Fruit fly (Drosophila melanogaster) whole organism, prepupa: ENCODE data around the gene Ns3.

Source experiments
- Blimp-1 ChIP-seq: fragments of 200-800 bp; sonication (Bioruptor generic); optimal IDR thresholded peaks from 3 replicates; lab custom pipeline; 2017; ENCODE audit warnings: missing biosample characterization, missing genetic modification characterization, mild to moderate bottlenecking, moderate library complexity, missing genetic modification reagents
- CG10631 ChIP-seq: fragments of 200-800 bp; sonication (Bioruptor generic); optimal IDR thresholded peaks from 2 replicates; lab custom pipeline; 2016; ENCODE audit warnings: missing biosample characterization, missing genetic modification characterization
- CG10669 ChIP-seq: fragments of 200-800 bp; sonication (Bioruptor generic); optimal IDR thresholded peaks from 3 replicates; lab custom pipeline; 2018; ENCODE audit warnings: missing biosample characterization, mild to moderate bottlenecking, missing genetic modification characterization, moderate library complexity
- CG16779 ChIP-seq: fragments of 200-800 bp; sonication (Bioruptor generic); optimal IDR thresholded peaks from 3 replicates; lab custom pipeline; 2017; ENCODE audit warnings: missing biosample characterization, mild to moderate bottlenecking, missing genetic modification characterization
- CG3032 ChIP-seq: fragments of 200-800 bp; optimal IDR thresholded peaks from 2 replicates; lab custom pipeline; 2019; ENCODE audit warnings: missing biosample characterization, mild to moderate bottlenecking, missing genetic modification characterization, moderate library complexity
- CG31627 ChIP-seq: fragments of 200-800 bp; sonication (Bioruptor generic); optimal IDR thresholded peaks from 3 replicates; lab custom pipeline; 2016; ENCODE audit warnings: missing biosample characterization, missing genetic modification characterization
- CG3919 ChIP-seq: fragments of 200-800 bp; sonication (Bioruptor generic); optimal IDR thresholded peaks from 3 replicates; lab custom pipeline; 2016; ENCODE audit warnings: missing biosample characterization, missing genetic modification characterization
- CG4318 ChIP-seq: fragments of 200-800 bp; sonication (Bioruptor generic); optimal IDR thresholded peaks from 3 replicates; lab custom pipeline; 2017; ENCODE audit warnings: missing biosample characterization, mild to moderate bottlenecking, missing genetic modification characterization
- CG6163 ChIP-seq: fragments of 200-800 bp; sonication (Bioruptor generic); IDR thresholded peaks from 3 replicates; pipeline ENCODE4 v1.3.6; 2022; ENCODE audit warnings: missing biosample characterization, missing genetic modification characterization
- CG6276 ChIP-seq: fragments of 200-800 bp; sonication (Bioruptor generic); optimal IDR thresholded peaks from 2 replicates; lab custom pipeline; 2017; ENCODE audit warnings: missing biosample characterization, mild to moderate bottlenecking, missing genetic modification characterization
- CG6792 ChIP-seq: fragments of 200-800 bp; sonication (Bioruptor generic); optimal IDR thresholded peaks from 3 replicates; lab custom pipeline; 2016; ENCODE audit warnings: missing biosample characterization, missing genetic modification characterization
- CG7368 ChIP-seq: fragments of 200-800 bp; sonication (Bioruptor generic); optimal IDR thresholded peaks from 3 replicates; lab custom pipeline; 2016; ENCODE audit warnings: missing biosample characterization, missing genetic modification characterization
- CG8119 ChIP-seq: fragments of 200-800 bp; sonication (Bioruptor generic); IDR thresholded peaks from 3 replicates; pipeline ENCODE4 v1.3.6; 2022; ENCODE audit warnings: missing biosample characterization, missing genetic modification characterization
- CG8632 ChIP-seq: fragments of 200-800 bp; sonication (Bioruptor generic); optimal IDR thresholded peaks from 3 replicates; lab custom pipeline; 2016; ENCODE audit warnings: missing biosample characterization, missing genetic modification characterization
- CG9139 ChIP-seq: fragments of 200-800 bp; sonication (Bioruptor generic); optimal IDR thresholded peaks from 3 replicates; lab custom pipeline; 2017; ENCODE audit warnings: missing biosample characterization, mild to moderate bottlenecking, missing genetic modification characterization
- Eip93F ChIP-seq: fragments of 200-800 bp; sonication (Bioruptor generic); optimal IDR thresholded peaks from 2 replicates; lab custom pipeline; 2016; ENCODE audit warnings: missing biosample characterization, mild to moderate bottlenecking, missing genetic modification characterization
- Ets96B ChIP-seq: fragments of 200-800 bp; optimal IDR thresholded peaks from 2 replicates; lab custom pipeline; 2019; ENCODE audit warnings: missing biosample characterization, mild to moderate bottlenecking, missing genetic modification characterization, moderate library complexity
- Gug ChIP-seq: fragments of 200-800 bp; sonication (Bioruptor generic); IDR thresholded peaks from 2 replicates; pipeline ENCODE4 v1.3.6; 2022; ENCODE audit warnings: missing biosample characterization, missing genetic modification characterization
- Hr4 ChIP-seq: fragments of 200-800 bp; sonication (Bioruptor generic); optimal IDR thresholded peaks from 3 replicates; lab custom pipeline; 2016; ENCODE audit warnings: missing biosample characterization, missing genetic modification characterization
- Lpt ChIP-seq: fragments of 200-800 bp; sonication (Bioruptor generic); optimal IDR thresholded peaks from 3 replicates; lab custom pipeline; 2016; ENCODE audit warnings: missing biosample characterization, missing genetic modification characterization
- Met ChIP-seq: fragments of 200-800 bp; sonication (Bioruptor generic); optimal IDR thresholded peaks from 3 replicates; lab custom pipeline; 2016; ENCODE audit warnings: missing biosample characterization, missing genetic modification characterization
- Sox14 ChIP-seq: fragments of 200-800 bp; sonication (Bioruptor generic); optimal IDR thresholded peaks from 3 replicates; lab custom pipeline; 2016; ENCODE audit warnings: missing biosample characterization, missing genetic modification characterization
- achi ChIP-seq: fragments of 200-800 bp; sonication (Bioruptor generic); optimal IDR thresholded peaks from 3 replicates; lab custom pipeline; 2016; ENCODE audit warnings: missing biosample characterization, missing genetic modification characterization
- cyc ChIP-seq: fragments of 200-800 bp; sonication (Bioruptor generic); optimal IDR thresholded peaks from 3 replicates; lab custom pipeline; 2016; ENCODE audit warnings: missing biosample characterization, missing genetic modification characterization
- dac ChIP-seq: fragments of 200-800 bp; sonication (Bioruptor generic); optimal IDR thresholded peaks from 2 replicates; lab custom pipeline; 2017; ENCODE audit warnings: missing biosample characterization, mild to moderate bottlenecking, missing genetic modification characterization
- dsx ChIP-seq: fragments of 200-800 bp; optimal IDR thresholded peaks from 3 replicates; lab custom pipeline; 2019; ENCODE audit warnings: missing biosample characterization, mild to moderate bottlenecking, missing genetic modification characterization, moderate library complexity; ENCODE audit not compliant: poor library complexity, severe bottlenecking
- eg ChIP-seq: fragments of 200-800 bp; sonication (Bioruptor generic); IDR thresholded peaks from 3 replicates; pipeline ENCODE4 v1.3.6; 2022; ENCODE audit warnings: missing biosample characterization, missing genetic modification characterization
- esn ChIP-seq: fragments of 200-800 bp; sonication (Bioruptor generic); optimal IDR thresholded peaks from 2 replicates; lab custom pipeline; 2016; ENCODE audit warnings: missing biosample characterization, mild to moderate bottlenecking, missing genetic modification characterization, moderate library complexity
- fd59A ChIP-seq: fragments of 200-800 bp; sonication (Bioruptor generic); optimal IDR thresholded peaks from 2 replicates; lab custom pipeline; 2017; ENCODE audit warnings: missing biosample characterization, mild to moderate bottlenecking, missing genetic modification characterization, missing genetic modification reagents
- fd85E ChIP-seq: fragments of 200-800 bp; sonication (Bioruptor generic); optimal IDR thresholded peaks from 3 replicates; lab custom pipeline; 2016; ENCODE audit warnings: missing biosample characterization, missing genetic modification characterization
- fkh ChIP-seq: fragments of 200-800 bp; sonication (Bioruptor generic); optimal IDR thresholded peaks from 3 replicates; lab custom pipeline; 2017; ENCODE audit warnings: missing biosample characterization, mild to moderate bottlenecking, missing genetic modification characterization, moderate library complexity
- lz ChIP-seq: fragments of 200-800 bp; sonication (Bioruptor generic); optimal IDR thresholded peaks from 3 replicates; lab custom pipeline; 2016; ENCODE audit warnings: missing biosample characterization, missing genetic modification characterization
- net ChIP-seq: fragments of 200-800 bp; sonication (Bioruptor generic); optimal IDR thresholded peaks from 3 replicates; lab custom pipeline; 2016; ENCODE audit warnings: missing biosample characterization, missing genetic modification characterization
- topi ChIP-seq: fragments of 200-800 bp; sonication (Bioruptor generic); optimal IDR thresholded peaks from 3 replicates; lab custom pipeline; 2016; ENCODE audit warnings: missing biosample characterization, missing genetic modification characterization
- vri ChIP-seq: fragments of 200-800 bp; sonication (Bioruptor generic); optimal IDR thresholded peaks from 3 replicates; lab custom pipeline; 2016; ENCODE audit warnings: missing biosample characterization, mild to moderate bottlenecking, missing genetic modification characterization

Gene Ns3

DNA sequence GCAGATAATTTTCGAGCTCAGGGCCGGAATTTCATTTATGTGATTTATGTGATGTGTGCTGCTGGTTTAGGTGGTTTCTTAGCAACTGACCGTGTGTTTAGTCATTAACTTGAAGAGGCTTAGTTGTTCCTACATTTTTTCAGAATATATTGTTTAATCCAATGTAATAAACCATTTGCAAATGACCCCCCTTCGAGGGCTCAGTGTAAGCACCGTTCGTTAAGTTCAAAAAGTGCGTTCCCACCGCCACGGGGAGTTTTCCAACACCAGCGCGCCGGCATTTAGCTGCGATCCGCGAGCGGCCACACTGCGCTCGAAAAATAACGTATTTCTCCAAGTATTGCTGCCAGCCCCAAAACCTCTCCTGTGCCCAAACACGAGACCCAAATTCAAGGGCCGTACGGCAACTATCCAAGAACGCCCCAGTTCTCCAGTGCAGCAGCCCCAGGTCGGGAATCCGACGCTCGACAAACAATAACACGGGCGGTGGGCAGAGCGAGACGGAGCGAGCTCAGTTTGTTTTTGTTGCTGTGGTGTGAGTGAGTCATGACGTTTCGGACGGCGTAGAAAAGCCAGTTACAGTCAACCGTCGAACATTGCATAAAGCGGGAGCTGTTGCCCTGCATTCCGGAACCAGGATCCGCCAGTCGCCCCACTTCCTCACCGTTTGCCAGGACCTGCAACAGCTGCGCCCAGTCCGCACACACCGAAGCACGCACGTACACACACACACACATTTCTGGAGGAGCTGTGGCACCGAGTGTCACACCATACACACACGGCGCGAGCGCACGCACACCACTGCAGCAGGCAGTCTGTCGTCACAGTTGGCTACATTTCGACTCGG is 14.5 kb upstream of the Ns3 start, which contains the start of gene rush (continued):
- no peak for TF ChIP-seq dsx (GFP tag; lab: Kevin White, UChicago)
- TF ChIP-seq CG7368 (GFP tag; lab: Kevin White, UChicago) = no peak
- TF ChIP-seq CG3032 (tag; lab: Kevin White, UChicago) = peak; percentile 22
- peak; percentile 32 for TF ChIP-seq Sox14
- TF ChIP-seq Gug = no peak
- no peak for TF ChIP-seq Hr4
- no peak for TF ChIP-seq CG9139
- TF ChIP-seq CG10669 (GFP tag; lab: Kevin White, UChicago) = no peak
- TF ChIP-seq CG8632 (GFP tag; lab: Kevin White, UChicago) = no peak

DNA sequence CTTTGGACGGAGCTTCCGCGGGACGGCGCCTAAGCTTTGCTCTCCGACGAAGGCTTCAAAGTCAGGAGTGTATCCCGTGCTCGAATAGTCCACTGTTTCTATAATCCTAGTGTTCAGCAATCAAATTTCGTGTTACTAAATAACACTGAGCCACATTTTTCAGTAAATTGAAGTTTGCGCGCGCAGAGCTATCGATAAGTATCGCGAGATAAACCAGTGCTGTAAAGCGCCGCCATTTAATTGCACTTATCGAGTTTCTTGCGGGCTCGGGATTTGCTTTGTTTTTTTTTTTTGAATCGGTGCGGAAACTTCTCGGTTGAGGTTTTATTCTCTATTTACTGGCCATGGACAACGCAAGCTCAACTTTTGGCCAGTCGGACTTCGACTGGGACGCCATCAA is 12.8 kb upstream of the Ns3 start, which contains the start of the genes Rab27 and mei-38:
Gene Rab27 (minus strand): TSS at position 127 of the 400 bp plus-strand sequence.
Gene mei-38 (plus strand): TSS at position 216 of the 400 bp plus-strand sequence.
- peak; percentile 14 for TF ChIP-seq esn (GFP tag; lab: Kevin White, UChicago)
- TF ChIP-seq Sox14 = peak; percentile 52
- peak; percentile 24 for TF ChIP-seq CG31627
- TF ChIP-seq CG4318 (GFP tag; lab: Kevin White, UChicago) = no peak
- no peak for TF ChIP-seq CG3032 (tag; lab: Kevin White, UChicago)
- peak; percentile 12 for TF ChIP-seq cyc (GFP tag; lab: Kevin White, UChicago)
- peak; percentile 8 for TF ChIP-seq lz (GFP tag; lab: Kevin White, UChicago)
- TF ChIP-seq topi = peak; percentile 24
- TF ChIP-seq, all 60 proteins: peak for 6

DNA sequence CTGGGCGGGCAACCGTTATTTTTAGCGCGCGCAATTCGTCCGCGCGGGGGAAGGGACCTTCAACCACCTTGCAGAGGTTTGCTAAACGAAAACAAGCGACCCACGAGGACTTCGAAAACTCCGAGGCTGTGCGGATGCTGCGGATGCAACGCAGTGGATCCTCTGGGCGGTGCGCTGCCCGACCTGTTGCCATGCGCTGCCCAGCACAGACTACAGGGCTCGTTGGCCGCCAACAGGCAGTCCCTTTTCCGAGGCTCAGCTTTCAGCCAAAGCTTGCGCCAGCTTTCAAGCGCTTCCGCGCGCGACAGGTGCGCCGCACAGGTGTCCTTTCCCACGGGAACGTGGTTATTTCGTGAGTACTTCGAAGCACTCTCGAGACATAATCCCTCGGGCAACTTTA is 12.4 kb upstream of the Ns3 start:
- no peak for TF ChIP-seq eg (GFP tag; lab: Robert Waterston, UW)
- no peak for TF ChIP-seq Gug
- no peak for TF ChIP-seq fkh (GFP tag; lab: Kevin White, UChicago)
- TF ChIP-seq CG9139 = no peak
- no peak for TF ChIP-seq CG16779 (tag; lab: Kevin White, UChicago)
- TF ChIP-seq CG8119 (GFP tag; lab: Robert Waterston, UW) = no peak
- TF ChIP-seq CG6276 = no peak
- TF ChIP-seq vri = no peak

DNA sequence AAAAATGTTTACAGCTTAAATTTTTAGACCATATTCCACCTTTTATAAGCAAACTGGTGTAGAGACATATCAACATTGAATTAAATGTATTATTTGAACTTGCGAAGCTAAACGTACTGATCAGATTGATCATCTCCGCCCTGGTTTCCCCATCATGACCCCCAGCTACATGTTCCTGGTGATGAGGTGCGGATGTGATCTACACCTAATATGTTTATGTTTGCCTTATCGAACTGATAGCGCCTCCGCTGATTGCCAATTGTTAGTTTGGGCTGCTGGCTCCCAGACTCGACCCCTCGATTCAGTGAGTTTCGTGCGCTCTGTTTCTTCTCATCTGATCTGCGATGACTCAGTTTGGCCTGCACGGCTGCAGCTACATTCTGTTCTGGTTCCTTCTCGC is 8.2 kb upstream of the Ns3 start, which contains the start of gene CG14780:
Gene CG14780 (plus strand): TSS at position 301 of the 400 bp plus-strand sequence.
- TF ChIP-seq Ets96B (tag; lab: Kevin White, UChicago) = no peak
- no peak for TF ChIP-seq CG6276
- no peak for TF ChIP-seq fkh (GFP tag; lab: Kevin White, UChicago)
- TF ChIP-seq dsx (GFP tag; lab: Kevin White, UChicago) = no peak
- TF ChIP-seq fd85E (GFP tag; lab: Kevin White, UChicago) = no peak
- TF ChIP-seq fd59A = no peak
- TF ChIP-seq CG3919 (GFP tag; lab: Kevin White, UChicago) = no peak
- no peak for TF ChIP-seq CG7368 (GFP tag; lab: Kevin White, UChicago)
- no peak for TF ChIP-seq dac
- TF ChIP-seq Blimp-1 = no peak
- TF ChIP-seq achi = no peak
- no peak for TF ChIP-seq Lpt
- no peak for TF ChIP-seq Eip93F (GFP tag; lab: Kevin White, UChicago)
- TF ChIP-seq Met (GFP tag; lab: Kevin White, UChicago) = no peak
- no peak for TF ChIP-seq CG10631 (GFP tag; lab: Kevin White, UChicago)
- TF ChIP-seq CG6163 = no peak
- TF ChIP-seq CG3032 (tag; lab: Kevin White, UChicago) = no peak
- no peak for TF ChIP-seq CG10669 (GFP tag; lab: Kevin White, UChicago)
- no peak for TF ChIP-seq CG6792 (GFP tag; lab: Kevin White, UChicago)
- TF ChIP-seq net = no peak
